Worm (Caenorhabditis elegans) whole organism, young adult: ENCODE measurements around the gene F55C5.10.
A peak's percentile ranks its signal among the peaks of the same experiment; 100 is the strongest.

Experiments used
- B0261.1 ChIP-seq: sonication (generic microtip); optimal IDR thresholded peaks from 2 replicates; lab custom pipeline; 2016; ENCODE audit warnings: mild to moderate bottlenecking, missing genetic modification characterization, moderate library complexity, missing compliant biosample characterization
- C17E4.6 ChIP-seq: fragments of 200-800 bp; sonication (Bioruptor generic); IDR thresholded peaks from 2 replicates; pipeline ENCODE4 v1.3.6; 2022; ENCODE audit warnings: missing genetic modification reagents, missing genetic modification characterization, missing compliant biosample characterization
- F23B12.7 ChIP-seq: sonication (generic microtip); optimal IDR thresholded peaks from 2 replicates; lab custom pipeline; 2017; ENCODE audit warnings: missing genetic modification characterization, mild to moderate bottlenecking, missing compliant biosample characterization, antibody characterized with exemption, moderate library complexity; ENCODE audit not compliant: insufficient read depth
- F37B4.10 ChIP-seq: fragments of 200-800 bp; sonication (Bioruptor generic); IDR thresholded peaks from 2 replicates; pipeline ENCODE4 v1.3.6; 2022; ENCODE audit warnings: missing genetic modification characterization, missing compliant biosample characterization
- F39B2.1 ChIP-seq: fragments of 200-800 bp; sonication (Bioruptor generic); IDR thresholded peaks from 2 replicates; pipeline ENCODE4 v1.3.6; 2022; ENCODE audit warnings: missing genetic modification reagents, missing genetic modification characterization, missing compliant biosample characterization
- F49E8.2 ChIP-seq: sonication (generic microtip); optimal IDR thresholded peaks from 3 replicates; lab custom pipeline; 2017; ENCODE audit warnings: missing genetic modification characterization, mild to moderate bottlenecking, missing compliant biosample characterization, antibody characterized with exemption, moderate library complexity; ENCODE audit not compliant: insufficient read depth
- F55B11.4 ChIP-seq: sonication (generic microtip); optimal IDR thresholded peaks from 2 replicates; lab custom pipeline; 2016; ENCODE audit warnings: missing compliant biosample characterization, missing genetic modification characterization, borderline replicate concordance; ENCODE audit not compliant: insufficient read depth
- F57A8.1 ChIP-seq: fragments of 200-800 bp; sonication (Bioruptor generic); optimal IDR thresholded peaks from 2 replicates; lab custom pipeline; 2018; ENCODE audit warnings: mild to moderate bottlenecking, missing genetic modification characterization, moderate library complexity, missing compliant biosample characterization
- F57C9.4 ChIP-seq: sonication (generic microtip); optimal IDR thresholded peaks from 2 replicates; lab custom pipeline; 2017; ENCODE audit warnings: mild to moderate bottlenecking, missing genetic modification characterization, missing compliant biosample characterization
- Y53F4B.3 ChIP-seq: fragments of 200-800 bp; sonication (Bioruptor generic); IDR thresholded peaks from 2 replicates; pipeline ENCODE4 v1.3.6; 2022; ENCODE audit warnings: missing genetic modification reagents, missing genetic modification characterization, missing compliant biosample characterization
- Y53G8AR.9 ChIP-seq: fragments of 200-800 bp; sonication (Bioruptor generic); conservative IDR thresholded peaks from 2 replicates; pipeline ENCODE4 v1.3.6; 2022; ENCODE audit warnings: missing genetic modification reagents, missing genetic modification characterization, missing compliant biosample characterization
- Y56A3A.18 ChIP-seq: fragments of 200-800 bp; sonication (Bioruptor generic); IDR thresholded peaks from 2 replicates; pipeline ENCODE4 v1.3.6; 2022; ENCODE audit warnings: missing genetic modification reagents, missing genetic modification characterization, missing compliant biosample characterization
- Y67H2A.10 ChIP-seq: fragments of 200-800 bp; sonication (Bioruptor generic); conservative IDR thresholded peaks from 2 replicates; pipeline ENCODE4 v1.3.6; 2022; ENCODE audit warnings: missing genetic modification reagents, missing genetic modification characterization, missing compliant biosample characterization
- Y79H2A.3 ChIP-seq: fragments of 200-800 bp; sonication (Bioruptor generic); conservative IDR thresholded peaks from 2 replicates; pipeline ENCODE4 v1.3.6; 2022; ENCODE audit warnings: missing genetic modification reagents, missing genetic modification characterization, missing compliant biosample characterization
- Y95B8A.8 ChIP-seq: fragments of 200-800 bp; sonication (Bioruptor generic); IDR thresholded peaks from 2 replicates; pipeline ENCODE4 v1.3.6; 2022; ENCODE audit warnings: missing genetic modification reagents, missing genetic modification characterization, missing compliant biosample characterization
- athp-1 ChIP-seq: sonication (generic microtip); optimal IDR thresholded peaks from 2 replicates; lab custom pipeline; 2017; ENCODE audit warnings: mild to moderate bottlenecking, missing genetic modification characterization, missing compliant biosample characterization
- attf-3 ChIP-seq: fragments of 200-800 bp; sonication (Bioruptor generic); conservative IDR thresholded peaks from 2 replicates; pipeline ENCODE4 v1.3.6; 2022; ENCODE audit warnings: missing genetic modification reagents, missing genetic modification characterization, missing compliant biosample characterization
- bed-2 ChIP-seq: fragments of 200-800 bp; sonication (Bioruptor generic); IDR thresholded peaks from 2 replicates; pipeline ENCODE4 v1.3.6; 2022; ENCODE audit warnings: missing genetic modification reagents, missing genetic modification characterization, missing compliant biosample characterization
- ceh-100 ChIP-seq: fragments of 200-800 bp; sonication (Bioruptor generic); IDR thresholded peaks from 2 replicates; pipeline ENCODE4 v1.3.6; 2022; ENCODE audit warnings: missing genetic modification reagents, missing genetic modification characterization, missing compliant biosample characterization
- ceh-58 ChIP-seq: fragments of 200-800 bp; sonication (Bioruptor generic); IDR thresholded peaks from 2 replicates; pipeline ENCODE4 v1.3.6; 2022; ENCODE audit warnings: missing genetic modification characterization, missing compliant biosample characterization
- ceh-79 ChIP-seq: sonication (generic microtip); optimal IDR thresholded peaks from 2 replicates; lab custom pipeline; 2017; ENCODE audit warnings: mild to moderate bottlenecking, missing genetic modification characterization, missing compliant biosample characterization
- chd-7 ChIP-seq: sonication (generic microtip); optimal IDR thresholded peaks from 2 replicates; lab custom pipeline; 2016; ENCODE audit warnings: mild to moderate bottlenecking, missing genetic modification characterization, moderate library complexity, missing compliant biosample characterization
- die-1 ChIP-seq: sonication (generic microtip); optimal IDR thresholded peaks from 2 replicates; lab custom pipeline; 2016; ENCODE audit warnings: missing genotype, mild to moderate bottlenecking, missing genetic modification characterization, missing compliant biosample characterization
- egl-18 ChIP-seq: fragments of 200-800 bp; sonication (Bioruptor generic); IDR thresholded peaks from 2 replicates; pipeline ENCODE4 v1.3.6; 2022; ENCODE audit warnings: missing genetic modification reagents, missing genetic modification characterization, missing compliant biosample characterization
- egl-44 ChIP-seq: fragments of 200-800 bp; sonication (Bioruptor generic); IDR thresholded peaks from 2 replicates; pipeline ENCODE4 v1.3.6; 2022; ENCODE audit warnings: missing genetic modification reagents, missing genetic modification characterization, missing compliant biosample characterization
- gei-17 ChIP-seq: fragments of 200-800 bp; sonication (Bioruptor generic); optimal IDR thresholded peaks from 2 replicates; lab custom pipeline; 2018; ENCODE audit warnings: mild to moderate bottlenecking, missing genetic modification characterization, missing compliant biosample characterization
- hlh-12 ChIP-seq: sonication (generic microtip); optimal IDR thresholded peaks from 2 replicates; lab custom pipeline; 2016; ENCODE audit warnings: missing genetic modification characterization, missing compliant biosample characterization
- hmg-1.2 ChIP-seq: fragments of 200-800 bp; sonication (Bioruptor generic); IDR thresholded peaks from 2 replicates; pipeline ENCODE4 v1.3.6; 2022; ENCODE audit warnings: missing genetic modification reagents, missing genetic modification characterization, missing compliant biosample characterization
- lin-35 ChIP-seq, 3 experiments: fragments of 150-350 bp in 2 of 3; sonication (generic microtip) in 1 of 3; optimal IDR thresholded peaks; 2 replicates each; lab custom pipeline; 2014 to 2018; ENCODE audit warnings: missing biosample characterization in 3 of 3, missing genetic modification characterization in 3 of 3, missing genetic modification reagents in 3 of 3
- lin-40 ChIP-seq: sonication (generic microtip); optimal IDR thresholded peaks from 2 replicates; lab custom pipeline; 2016; ENCODE audit warnings: missing genetic modification characterization, mild to moderate bottlenecking, missing compliant biosample characterization, missing genotype, missing genetic modification reagents
- lin-54 ChIP-seq: fragments of 200-800 bp; sonication (Bioruptor generic); optimal IDR thresholded peaks from 2 replicates; lab custom pipeline; 2018; ENCODE audit warnings: mild to moderate bottlenecking, missing genetic modification characterization, missing compliant biosample characterization
- madf-10 ChIP-seq: sonication (generic microtip); optimal IDR thresholded peaks from 2 replicates; lab custom pipeline; 2016; ENCODE audit warnings: mild to moderate bottlenecking, missing genetic modification characterization, missing compliant biosample characterization
- nfyb-1 ChIP-seq: fragments of 200-800 bp; sonication (Bioruptor generic); IDR thresholded peaks from 2 replicates; pipeline ENCODE4 v1.3.6; 2022; ENCODE audit warnings: missing genetic modification reagents, missing genetic modification characterization, missing compliant biosample characterization
- pha-4 ChIP-seq: fragments of 150-350 bp; sonication (generic microtip); optimal IDR thresholded peaks from 2 replicates; lab custom pipeline; 2014; ENCODE audit warnings: missing biosample characterization, missing genetic modification reagents, missing genetic modification characterization
- rcor-1 ChIP-seq: fragments of 200-800 bp; sonication (Bioruptor generic); IDR thresholded peaks from 2 replicates; pipeline ENCODE4 v1.3.6; 2022; ENCODE audit warnings: missing genetic modification reagents, missing genetic modification characterization, missing compliant biosample characterization
- rec-8 ChIP-seq, 2 experiments: sonication (generic microtip); optimal IDR thresholded peaks; 2 replicates each; lab custom pipeline; 2016; ENCODE audit warnings: mild to moderate bottlenecking in 2 of 2, missing genetic modification characterization in 2 of 2, missing genetic modification reagents in 2 of 2, missing genotype in 2 of 2, missing biosample characterization in 1 of 2, missing compliant biosample characterization in 1 of 2, moderate library complexity in 1 of 2
- repo-1 ChIP-seq: sonication (generic microtip); optimal IDR thresholded peaks from 2 replicates; lab custom pipeline; 2017; ENCODE audit warnings: mild to moderate bottlenecking, missing genetic modification characterization, missing compliant biosample characterization
- rpc-1 ChIP-seq, 2 experiments: fragments of 150-350 bp in 1 of 2; sonication (generic microtip) in 1 of 2; optimal IDR thresholded peaks; 2 replicates each; lab custom pipeline; 2014 to 2018; ENCODE audit warnings: missing biosample characterization in 1 of 2, missing genetic modification characterization in 1 of 2, missing genetic modification reagents in 1 of 2, missing genotype in 1 of 2
- sea-2 ChIP-seq: fragments of 200-800 bp; sonication (Bioruptor generic); IDR thresholded peaks from 2 replicates; pipeline ENCODE4 v1.3.6; 2022; ENCODE audit warnings: missing genetic modification characterization, missing compliant biosample characterization
- snpc-1.1 ChIP-seq: sonication (generic microtip); optimal IDR thresholded peaks from 2 replicates; lab custom pipeline; 2017; ENCODE audit warnings: missing genetic modification characterization, mild to moderate bottlenecking, missing compliant biosample characterization, antibody characterized with exemption, moderate library complexity, missing genotype, missing genetic modification reagents; ENCODE audit not compliant: insufficient read depth
- snpc-3.4 ChIP-seq: sonication (generic microtip); optimal IDR thresholded peaks from 2 replicates; lab custom pipeline; 2017; ENCODE audit warnings: missing genetic modification characterization, mild to moderate bottlenecking, missing compliant biosample characterization, antibody characterized with exemption, moderate library complexity, missing genotype, missing genetic modification reagents
- snpc-4 ChIP-seq, 5 experiments: fragments of 150-350 bp in 1 of 5; sonication (generic microtip) in 4 of 5; optimal IDR thresholded peaks; 2 replicates each; lab custom pipeline; 2014 to 2018; ENCODE audit warnings: missing genetic modification characterization in 5 of 5, missing biosample characterization in 3 of 5, antibody characterized with exemption in 2 of 5, mild to moderate bottlenecking in 2 of 5, missing compliant biosample characterization in 2 of 5, missing genotype in 2 of 5, moderate library complexity in 2 of 5, missing genetic modification reagents in 1 of 5
- sptf-2 ChIP-seq: fragments of 200-800 bp; sonication (Bioruptor generic); optimal IDR thresholded peaks from 2 replicates; lab custom pipeline; 2018; ENCODE audit warnings: mild to moderate bottlenecking, missing genetic modification characterization, missing compliant biosample characterization
- tlf-1 ChIP-seq: fragments of 200-800 bp; sonication (Bioruptor generic); optimal IDR thresholded peaks from 2 replicates; lab custom pipeline; 2018; ENCODE audit warnings: mild to moderate bottlenecking, missing genetic modification characterization, missing compliant biosample characterization
- unc-130 ChIP-seq: sonication (generic microtip); optimal IDR thresholded peaks from 2 replicates; lab custom pipeline; 2016; ENCODE audit warnings: missing genetic modification reagents, missing genetic modification characterization, missing compliant biosample characterization
- ztf-6 ChIP-seq: fragments of 200-800 bp; sonication (Bioruptor generic); IDR thresholded peaks from 2 replicates; pipeline ENCODE4 v1.3.6; 2022; ENCODE audit warnings: missing genetic modification reagents, missing genetic modification characterization, missing compliant biosample characterization

The F55C5.10 gene

ce11 chrV:12291587-12291986, 8.3 kb downstream of the F55C5.10 start, which contains the start of the genes srpa-68 and srh-16 (continued):
- TF ChIP-seq Y53F4B.3 (GFP tag; lab: Robert Waterston, UW) (0 out of 2 replicates have a peak, but pooled peaks have one; percentile 25), nfyb-1 (GFP tag; lab: Robert Waterston, UW) (peak; percentile 85), pha-4 (tag; lab: Kevin White, UChicago) (no peak), sptf-2 (GFP tag; lab: Kevin White, UChicago) (no peak), F23B12.7 (tag; lab: Kevin White, UChicago) (peak; percentile 82), ceh-58 (GFP tag; lab: Robert Waterston, UW) (no peak), sea-2 (GFP tag; lab: Robert Waterston, UW) (no peak), F39B2.1 (GFP tag; lab: Robert Waterston, UW) (0 out of 2 replicates have a peak, but pooled peaks have one; percentile 78), snpc-4 (GFP tag; optimal IDR thresholded peaks at IDR 0.05; lab: Kevin White, UChicago) (peak; percentile 60), snpc-4 (tag; optimal IDR thresholded peaks at IDR 0.05; lab: Kevin White, UChicago) (peak; percentile 48 to 75 (median 64)), egl-44 (GFP tag; lab: Robert Waterston, UW) (no peak), madf-10 (peak; percentile 58), Y67H2A.10 (GFP tag; lab: Robert Waterston, UW) (no peak), hmg-1.2 (GFP tag; lab: Robert Waterston, UW) (peak; percentile 65), F55B11.4 (tag; lab: Kevin White, UChicago) (no peak), Y95B8A.8 (GFP tag; lab: Robert Waterston, UW) (no peak), ztf-6 (GFP tag; lab: Robert Waterston, UW) (no peak), lin-40 (tag; lab: Kevin White, UChicago) (peak; percentile 88), tlf-1 (GFP tag; lab: Kevin White, UChicago) (peak; percentile 80), rec-8 (tag; optimal IDR thresholded peaks at IDR 0.05; lab: Kevin White, UChicago) (peak in 1 of 2 experiments; percentile 30), unc-130 (peak; percentile 23), rpc-1 (optimal IDR thresholded peaks at IDR 0.05; lab: Kevin White, UChicago) (no peak), rpc-1 (tag; optimal IDR thresholded peaks at IDR 0.05; lab: Kevin White, UChicago) (no peak), snpc-3.4 (tag; lab: Kevin White, UChicago) (peak; percentile 70), gei-17 (GFP tag; lab: Kevin White, UChicago) (peak; percentile 35), egl-18 (GFP tag; lab: Robert Waterston, UW) (no peak), Y53G8AR.9 (GFP tag; lab: Robert Waterston, UW) (peak; percentile 94), C17E4.6 (GFP tag; lab: Robert Waterston, UW) (peak; percentile 74; the same call in 1 of the 2 replicates), chd-7 (no peak), ceh-100 (peak; percentile 66), athp-1 (tag; lab: Kevin White, UChicago) (no peak), F57C9.4 (tag; lab: Kevin White, UChicago) (no peak), ceh-79 (no peak), F49E8.2 (tag; lab: Kevin White, UChicago) (peak; percentile 20), bed-2 (GFP tag; lab: Robert Waterston, UW) (no peak), repo-1 (tag; lab: Kevin White, UChicago) (peak; percentile 70), die-1 (tag; lab: Kevin White, UChicago) (peak; percentile 23), lin-35 (GFP tag; optimal IDR thresholded peaks at IDR 0.05; lab: Kevin White, UChicago) (peak; percentile 74 to 97 (median 91)), lin-54 (GFP tag; lab: Kevin White, UChicago) (peak; percentile 97), F57A8.1 (GFP tag; lab: Kevin White, UChicago) (no peak), hlh-12 (tag; lab: Kevin White, UChicago) (no peak), B0261.1 (tag; lab: Kevin White, UChicago) (peak; percentile 11), F37B4.10 (GFP tag; lab: Robert Waterston, UW) (no peak), Y79H2A.3 (no peak), Y56A3A.18 (GFP tag; lab: Robert Waterston, UW) (peak; percentile 93), rcor-1 (peak; percentile 89), attf-3 (GFP tag; lab: Robert Waterston, UW) (peak; percentile 80), snpc-1.1 (peak; percentile 52)
